Fruit fly (Drosophila melanogaster): Measurements from ENCODE around the gene CG13135.

Gene CG13135

dm6 chr2L:10143334-10143733 lies 20.8 kb upstream of the CG13135 start (continued):
- TF ChIP-seq kah (GFP tag; optimal IDR thresholded peaks at IDR 0.05) (peak; percentile 56), CG8089 (GFP tag; optimal IDR thresholded peaks at IDR 0.05) (no peak), Nf-YC (tag; optimal IDR thresholded peaks at IDR 0.05) (peak; percentile 44), dan (GFP tag; IDR thresholded peaks at IDR 0.05) (no peak), CG9876 (GFP tag; optimal IDR thresholded peaks at IDR 0.05) (no peak), CG10366 (GFP tag; IDR thresholded peaks at IDR 0.05) (no peak), CG3995 (GFP tag; optimal IDR thresholded peaks at IDR 0.05) (peak; percentile 5), sug (tag; optimal IDR thresholded peaks at IDR 0.05) (peak; percentile 36), ham (GFP tag; IDR thresholded peaks at IDR 0.05) (no peak), luna (GFP tag; optimal IDR thresholded peaks at IDR 0.05) (no peak), CG14965 (GFP tag; optimal IDR thresholded peaks at IDR 0.05; ENCODE audit: borderline replicate concordance) (no peak), CG18764 (GFP tag; optimal IDR thresholded peaks at IDR 0.05) (no peak), amos (GFP tag; IDR thresholded peaks at IDR 0.05; ENCODE audit: partially characterized antibody) (no peak), scrt (GFP tag; optimal IDR thresholded peaks at IDR 0.05) (peak; percentile 52), CG10431 (GFP tag; optimal IDR thresholded peaks at IDR 0.05) (no peak), CG8359 (GFP tag; optimal IDR thresholded peaks at IDR 0.05; ENCODE audit: borderline replicate concordance) (peak; percentile 38), CG9727 (GFP tag; optimal IDR thresholded peaks at IDR 0.05) (peak; percentile 48), MESR4 (GFP tag; optimal IDR thresholded peaks at IDR 0.05) (no peak), CG7963 (GFP tag; IDR thresholded peaks at IDR 0.05; ENCODE audit: partially characterized antibody) (no peak), Ets97D (GFP tag; optimal IDR thresholded peaks at IDR 0.05) (peak; percentile 92), CG11398 (GFP tag; optimal IDR thresholded peaks at IDR 0.05) (no peak), Atf6 (GFP tag; IDR thresholded peaks at IDR 0.05) (0 out of 2 replicates have a peak, but pooled peaks have one; percentile 32), Hr51 (GFP tag; optimal IDR thresholded peaks at IDR 0.05) (peak in 1 of 2 experiments; percentile 57), Dp (GFP tag; optimal IDR thresholded peaks at IDR 0.05) (no peak), al (GFP tag; IDR thresholded peaks at IDR 0.05) (no peak), CoRest (tag; optimal IDR thresholded peaks at IDR 0.05) (no peak), CG13894 (tag; optimal IDR thresholded peaks at IDR 0.05) (no peak), pfk (GFP tag; optimal IDR thresholded peaks at IDR 0.05) (no peak), corto (GFP tag; optimal IDR thresholded peaks at IDR 0.05) (no peak), unpg (GFP tag; optimal IDR thresholded peaks at IDR 0.05) (no peak), lab (GFP tag; optimal IDR thresholded peaks at IDR 0.05) (peak; percentile 75), CG7987 (GFP tag; optimal IDR thresholded peaks at IDR 0.05) (peak; percentile 46), slbo (GFP tag; IDR thresholded peaks at IDR 0.05) (no peak), CG9797 (GFP tag; optimal IDR thresholded peaks at IDR 0.05) (no peak), CG8388 (GFP tag; optimal IDR thresholded peaks at IDR 0.05) (no peak), CHES-1-like (GFP tag; optimal IDR thresholded peaks at IDR 0.05) (no peak), pzg (GFP tag; optimal IDR thresholded peaks at IDR 0.05) (peak; percentile 16), zfh2 (GFP tag; optimal IDR thresholded peaks at IDR 0.05) (no peak), Antp (GFP tag; optimal IDR thresholded peaks at IDR 0.05) (no peak), CG18011 (GFP tag; optimal IDR thresholded peaks at IDR 0.05) (no peak), Hand (GFP tag; optimal IDR thresholded peaks at IDR 0.05) (no peak), Dfd (GFP tag; optimal IDR thresholded peaks at IDR 0.05) (no peak), ems (GFP tag; optimal IDR thresholded peaks at IDR 0.05) (no peak), CG2116 (GFP tag; optimal IDR thresholded peaks at IDR 0.05) (no peak), gro (GFP tag; optimal IDR thresholded peaks at IDR 0.05) (no peak), Dad (GFP tag; optimal IDR thresholded peaks at IDR 0.05) (no peak), CG15011 (GFP tag; optimal IDR thresholded peaks at IDR 0.05) (peak; percentile 55), pita (GFP tag; optimal IDR thresholded peaks at IDR 0.05) (no peak), gem (tag; optimal IDR thresholded peaks at IDR 0.05) (no peak), wor (GFP tag; IDR thresholded peaks at IDR 0.05) (no peak), so (GFP tag; IDR thresholded peaks at IDR 0.05) (peak; percentile 38; the same call in 1 of the 3 replicates)
